Fruit fly (Drosophila melanogaster) whole organism, prepupa: ENCODE data around the gene CG33095.
A peak's percentile ranks its signal among the peaks of the same experiment; 100 is the strongest.

Source experiments
- Blimp-1 ChIP-seq: fragments of 200-800 bp; sonication (Bioruptor generic); optimal IDR thresholded peaks from 3 replicates; lab custom pipeline; 2017; ENCODE audit warnings: missing biosample characterization, missing genetic modification characterization, mild to moderate bottlenecking, moderate library complexity, missing genetic modification reagents
- CG10631 ChIP-seq: fragments of 200-800 bp; sonication (Bioruptor generic); optimal IDR thresholded peaks from 2 replicates; lab custom pipeline; 2016; ENCODE audit warnings: missing biosample characterization, missing genetic modification characterization
- CG11294 ChIP-seq: fragments of 200-800 bp; sonication (Bioruptor generic); IDR thresholded peaks from 2 replicates; pipeline ENCODE4 v1.3.6; 2022; ENCODE audit warnings: missing biosample characterization, missing genetic modification characterization
- CG11762 ChIP-seq: fragments of 200-800 bp; sonication (Bioruptor generic); optimal IDR thresholded peaks from 3 replicates; lab custom pipeline; 2016; ENCODE audit warnings: missing biosample characterization, missing genetic modification characterization; ENCODE audit not compliant: insufficient read depth
- CG11902 ChIP-seq: fragments of 200-800 bp; sonication (Bioruptor generic); optimal IDR thresholded peaks from 3 replicates; lab custom pipeline; 2016; ENCODE audit warnings: missing biosample characterization, missing genetic modification characterization
- CG15336 ChIP-seq: fragments of 200-800 bp; sonication (Bioruptor generic); IDR thresholded peaks from 2 replicates; pipeline ENCODE4 v1.3.6; 2022; ENCODE audit warnings: missing biosample characterization, missing genetic modification characterization
- CG1621 ChIP-seq: fragments of 200-800 bp; sonication (Bioruptor generic); optimal IDR thresholded peaks from 3 replicates; lab custom pipeline; 2018; ENCODE audit warnings: missing biosample characterization, mild to moderate bottlenecking, missing genetic modification characterization
- CG16779 ChIP-seq: fragments of 200-800 bp; sonication (Bioruptor generic); optimal IDR thresholded peaks from 3 replicates; lab custom pipeline; 2017; ENCODE audit warnings: missing biosample characterization, mild to moderate bottlenecking, missing genetic modification characterization
- CG31627 ChIP-seq: fragments of 200-800 bp; sonication (Bioruptor generic); optimal IDR thresholded peaks from 3 replicates; lab custom pipeline; 2016; ENCODE audit warnings: missing biosample characterization, missing genetic modification characterization
- CG32006 ChIP-seq: fragments of 200-800 bp; sonication (Bioruptor generic); optimal IDR thresholded peaks from 3 replicates; lab custom pipeline; 2017; ENCODE audit warnings: missing biosample characterization, mild to moderate bottlenecking, missing genetic modification characterization
- CG4318 ChIP-seq: fragments of 200-800 bp; sonication (Bioruptor generic); optimal IDR thresholded peaks from 3 replicates; lab custom pipeline; 2017; ENCODE audit warnings: missing biosample characterization, mild to moderate bottlenecking, missing genetic modification characterization
- CG6854 ChIP-seq: fragments of 200-800 bp; sonication (Bioruptor generic); optimal IDR thresholded peaks from 2 replicates; lab custom pipeline; 2017; ENCODE audit warnings: missing biosample characterization, mild to moderate bottlenecking, missing genetic modification characterization
- CG7368 ChIP-seq: fragments of 200-800 bp; sonication (Bioruptor generic); optimal IDR thresholded peaks from 3 replicates; lab custom pipeline; 2016; ENCODE audit warnings: missing biosample characterization, missing genetic modification characterization
- CG8119 ChIP-seq: fragments of 200-800 bp; sonication (Bioruptor generic); IDR thresholded peaks from 3 replicates; pipeline ENCODE4 v1.3.6; 2022; ENCODE audit warnings: missing biosample characterization, missing genetic modification characterization
- CG8319 ChIP-seq: fragments of 200-800 bp; sonication (Bioruptor generic); optimal IDR thresholded peaks from 3 replicates; lab custom pipeline; 2016; ENCODE audit warnings: missing biosample characterization, missing genetic modification characterization
- CG8632 ChIP-seq: fragments of 200-800 bp; sonication (Bioruptor generic); optimal IDR thresholded peaks from 3 replicates; lab custom pipeline; 2016; ENCODE audit warnings: missing biosample characterization, missing genetic modification characterization
- Eip78C ChIP-seq: fragments of 200-800 bp; sonication (Bioruptor generic); peaks from one replicate; lab custom pipeline; 2016; ENCODE audit warnings: missing biosample characterization, missing genetic modification characterization
- Eip93F ChIP-seq: fragments of 200-800 bp; sonication (Bioruptor generic); optimal IDR thresholded peaks from 2 replicates; lab custom pipeline; 2016; ENCODE audit warnings: missing biosample characterization, mild to moderate bottlenecking, missing genetic modification characterization
- Hr4 ChIP-seq: fragments of 200-800 bp; sonication (Bioruptor generic); optimal IDR thresholded peaks from 3 replicates; lab custom pipeline; 2016; ENCODE audit warnings: missing biosample characterization, missing genetic modification characterization
- Lpt ChIP-seq: fragments of 200-800 bp; sonication (Bioruptor generic); optimal IDR thresholded peaks from 3 replicates; lab custom pipeline; 2016; ENCODE audit warnings: missing biosample characterization, missing genetic modification characterization
- Met ChIP-seq: fragments of 200-800 bp; sonication (Bioruptor generic); optimal IDR thresholded peaks from 3 replicates; lab custom pipeline; 2016; ENCODE audit warnings: missing biosample characterization, missing genetic modification characterization
- Smox ChIP-seq: fragments of 200-800 bp; sonication (Bioruptor generic); optimal IDR thresholded peaks from 3 replicates; lab custom pipeline; 2016; ENCODE audit warnings: missing biosample characterization, missing genetic modification characterization
- Sox102F ChIP-seq: fragments of 200-800 bp; sonication (Bioruptor generic); optimal IDR thresholded peaks from 2 replicates; lab custom pipeline; 2016; ENCODE audit warnings: missing biosample characterization, mild to moderate bottlenecking, missing genetic modification characterization
- Sox15 ChIP-seq: fragments of 200-800 bp; sonication (Bioruptor generic); optimal IDR thresholded peaks from 3 replicates; lab custom pipeline; 2016; ENCODE audit warnings: missing biosample characterization, missing genetic modification characterization
- achi ChIP-seq: fragments of 200-800 bp; sonication (Bioruptor generic); optimal IDR thresholded peaks from 3 replicates; lab custom pipeline; 2016; ENCODE audit warnings: missing biosample characterization, missing genetic modification characterization
- acj6 ChIP-seq: fragments of 200-800 bp; sonication (Bioruptor generic); optimal IDR thresholded peaks from 3 replicates; lab custom pipeline; 2016; ENCODE audit warnings: missing biosample characterization, missing genetic modification characterization
- dac ChIP-seq: fragments of 200-800 bp; sonication (Bioruptor generic); optimal IDR thresholded peaks from 2 replicates; lab custom pipeline; 2017; ENCODE audit warnings: missing biosample characterization, mild to moderate bottlenecking, missing genetic modification characterization
- dsx ChIP-seq: fragments of 200-800 bp; optimal IDR thresholded peaks from 3 replicates; lab custom pipeline; 2019; ENCODE audit warnings: missing biosample characterization, mild to moderate bottlenecking, missing genetic modification characterization, moderate library complexity; ENCODE audit not compliant: poor library complexity, severe bottlenecking
- esn ChIP-seq: fragments of 200-800 bp; sonication (Bioruptor generic); optimal IDR thresholded peaks from 2 replicates; lab custom pipeline; 2016; ENCODE audit warnings: missing biosample characterization, mild to moderate bottlenecking, missing genetic modification characterization, moderate library complexity
- fd59A ChIP-seq: fragments of 200-800 bp; sonication (Bioruptor generic); optimal IDR thresholded peaks from 2 replicates; lab custom pipeline; 2017; ENCODE audit warnings: missing biosample characterization, mild to moderate bottlenecking, missing genetic modification characterization, missing genetic modification reagents
- fd85E ChIP-seq: fragments of 200-800 bp; sonication (Bioruptor generic); optimal IDR thresholded peaks from 3 replicates; lab custom pipeline; 2016; ENCODE audit warnings: missing biosample characterization, missing genetic modification characterization
- fkh ChIP-seq: fragments of 200-800 bp; sonication (Bioruptor generic); optimal IDR thresholded peaks from 3 replicates; lab custom pipeline; 2017; ENCODE audit warnings: missing biosample characterization, mild to moderate bottlenecking, missing genetic modification characterization, moderate library complexity
- lz ChIP-seq: fragments of 200-800 bp; sonication (Bioruptor generic); optimal IDR thresholded peaks from 3 replicates; lab custom pipeline; 2016; ENCODE audit warnings: missing biosample characterization, missing genetic modification characterization
- net ChIP-seq: fragments of 200-800 bp; sonication (Bioruptor generic); optimal IDR thresholded peaks from 3 replicates; lab custom pipeline; 2016; ENCODE audit warnings: missing biosample characterization, missing genetic modification characterization
- pdm3 ChIP-seq: fragments of 200-800 bp; sonication (Bioruptor generic); optimal IDR thresholded peaks from 3 replicates; lab custom pipeline; 2016; ENCODE audit warnings: missing biosample characterization, missing genetic modification characterization
- salr ChIP-seq, 2 experiments: fragments of 200-800 bp; sonication (Bioruptor generic); optimal IDR thresholded peaks; 3 replicates each; lab custom pipeline; 2016 to 2018; ENCODE audit warnings: missing biosample characterization in 2 of 2, missing genetic modification characterization in 2 of 2, mild to moderate bottlenecking in 1 of 2
- spab ChIP-seq: fragments of 200-800 bp; sonication (Bioruptor generic); optimal IDR thresholded peaks from 2 replicates; lab custom pipeline; 2017; ENCODE audit warnings: missing biosample characterization, mild to moderate bottlenecking, missing genetic modification characterization, missing genetic modification reagents
- topi ChIP-seq: fragments of 200-800 bp; sonication (Bioruptor generic); optimal IDR thresholded peaks from 3 replicates; lab custom pipeline; 2016; ENCODE audit warnings: missing biosample characterization, missing genetic modification characterization
- vri ChIP-seq: fragments of 200-800 bp; sonication (Bioruptor generic); optimal IDR thresholded peaks from 3 replicates; lab custom pipeline; 2016; ENCODE audit warnings: missing biosample characterization, mild to moderate bottlenecking, missing genetic modification characterization

CG33095 gene

dm6 chr3R:25051441-25052097 lies 45.9 kb upstream of the CG33095 start (continued):
- TF ChIP-seq vri (peak; percentile 66), Blimp-1 (GFP tag; lab: Kevin White, UChicago) (no peak), Sox102F (no peak), acj6 (GFP tag; lab: Kevin White, UChicago) (peak; percentile 17), net (GFP tag; lab: Kevin White, UChicago) (no peak), CG11762 (no peak), Met (no peak)

dm6 chr3R:25054451-25055188 lies 42.9 kb upstream of the CG33095 start, which contains the start of gene CG31109:
Gene CG31109, minus strand, starts transcription at chr3R:25054653.
- TF ChIP-seq CG16779 = no peak
- TF ChIP-seq Lpt = no peak
- TF ChIP-seq topi (GFP tag; lab: Kevin White, UChicago) = no peak
- no peak for TF ChIP-seq fd85E
- TF ChIP-seq achi = no peak
- TF ChIP-seq Sox15 = no peak
- no peak for TF ChIP-seq Sox102F
- no peak for TF ChIP-seq dac (GFP tag; lab: Kevin White, UChicago)
- TF ChIP-seq CG6854 = no peak
- no peak for TF ChIP-seq CG15336 (GFP tag; lab: Robert Waterston, UW)
- no peak for TF ChIP-seq CG10631 (GFP tag; lab: Kevin White, UChicago)
- TF ChIP-seq fkh (GFP tag; lab: Kevin White, UChicago) = peak; percentile 85
- no peak for TF ChIP-seq fd59A
- no peak for TF ChIP-seq CG11902 (GFP tag; lab: Kevin White, UChicago)
- TF ChIP-seq Met = no peak
- TF ChIP-seq net (GFP tag; lab: Kevin White, UChicago) = no peak
- peak; percentile 18 for TF ChIP-seq Eip93F (GFP tag; lab: Kevin White, UChicago)
- TF ChIP-seq spab (GFP tag; lab: Kevin White, UChicago) = no peak
- TF ChIP-seq Hr4 (GFP tag; lab: Kevin White, UChicago) = peak; percentile 8
- TF ChIP-seq CG4318 (GFP tag; lab: Kevin White, UChicago) = no peak
- no peak for TF ChIP-seq dsx
- TF ChIP-seq lz = peak; percentile 12
- TF ChIP-seq CG8632 (GFP tag; lab: Kevin White, UChicago) = no peak
- TF ChIP-seq vri = no peak
- no peak for TF ChIP-seq CG8319 (GFP tag; lab: Kevin White, UChicago)
- peak; percentile 59 for TF ChIP-seq Eip78C
- TF ChIP-seq Smox (GFP tag; lab: Kevin White, UChicago) = no peak
- TF ChIP-seq CG31627 (GFP tag; lab: Kevin White, UChicago) = peak; percentile 12
- no peak for TF ChIP-seq CG7368 (GFP tag; lab: Kevin White, UChicago)
- peak; percentile 32 for TF ChIP-seq esn (GFP tag; lab: Kevin White, UChicago)
- TF ChIP-seq acj6 (GFP tag; lab: Kevin White, UChicago) = no peak
- no peak for TF ChIP-seq CG1621 (tag; lab: Kevin White, UChicago)
- no peak for TF ChIP-seq pdm3 (GFP tag; lab: Kevin White, UChicago)
- TF ChIP-seq CG32006 (GFP tag; lab: Kevin White, UChicago) = no peak
- TF ChIP-seq CG11294 = no peak
- no peak for TF ChIP-seq CG8119 (GFP tag; lab: Robert Waterston, UW)
- no peak for TF ChIP-seq CG11762
- no peak for TF ChIP-seq salr (GFP tag; optimal IDR thresholded peaks at IDR 0.05; lab: Kevin White, UChicago)
